Fruit fly (Drosophila melanogaster) whole organism, prepupa: ENCODE data around the gene CG6830.

Source experiments
- CG10631 ChIP-seq: fragments of 200-800 bp; sonication (Bioruptor generic); optimal IDR thresholded peaks from 2 replicates; lab custom pipeline; 2016; ENCODE audit warnings: missing biosample characterization, missing genetic modification characterization
- CG10669 ChIP-seq: fragments of 200-800 bp; sonication (Bioruptor generic); optimal IDR thresholded peaks from 3 replicates; lab custom pipeline; 2018; ENCODE audit warnings: missing biosample characterization, mild to moderate bottlenecking, missing genetic modification characterization, moderate library complexity
- CG11294 ChIP-seq: fragments of 200-800 bp; sonication (Bioruptor generic); IDR thresholded peaks from 2 replicates; pipeline ENCODE4 v1.3.6; 2022; ENCODE audit warnings: missing biosample characterization, missing genetic modification characterization
- CG11762 ChIP-seq: fragments of 200-800 bp; sonication (Bioruptor generic); optimal IDR thresholded peaks from 3 replicates; lab custom pipeline; 2016; ENCODE audit warnings: missing biosample characterization, missing genetic modification characterization; ENCODE audit not compliant: insufficient read depth
- CG11902 ChIP-seq: fragments of 200-800 bp; sonication (Bioruptor generic); optimal IDR thresholded peaks from 3 replicates; lab custom pipeline; 2016; ENCODE audit warnings: missing biosample characterization, missing genetic modification characterization
- CG15336 ChIP-seq: fragments of 200-800 bp; sonication (Bioruptor generic); IDR thresholded peaks from 2 replicates; pipeline ENCODE4 v1.3.6; 2022; ENCODE audit warnings: missing biosample characterization, missing genetic modification characterization
- CG3032 ChIP-seq: fragments of 200-800 bp; optimal IDR thresholded peaks from 2 replicates; lab custom pipeline; 2019; ENCODE audit warnings: missing biosample characterization, mild to moderate bottlenecking, missing genetic modification characterization, moderate library complexity
- CG32006 ChIP-seq: fragments of 200-800 bp; sonication (Bioruptor generic); optimal IDR thresholded peaks from 3 replicates; lab custom pipeline; 2017; ENCODE audit warnings: missing biosample characterization, mild to moderate bottlenecking, missing genetic modification characterization
- CG4318 ChIP-seq: fragments of 200-800 bp; sonication (Bioruptor generic); optimal IDR thresholded peaks from 3 replicates; lab custom pipeline; 2017; ENCODE audit warnings: missing biosample characterization, mild to moderate bottlenecking, missing genetic modification characterization
- CG6276 ChIP-seq: fragments of 200-800 bp; sonication (Bioruptor generic); optimal IDR thresholded peaks from 2 replicates; lab custom pipeline; 2017; ENCODE audit warnings: missing biosample characterization, mild to moderate bottlenecking, missing genetic modification characterization
- CG6808 ChIP-seq: fragments of 200-800 bp; sonication (Bioruptor generic); optimal IDR thresholded peaks from 3 replicates; lab custom pipeline; 2017; ENCODE audit warnings: missing biosample characterization, missing genetic modification characterization, mild to moderate bottlenecking, moderate library complexity, missing genetic modification reagents
- CG8632 ChIP-seq: fragments of 200-800 bp; sonication (Bioruptor generic); optimal IDR thresholded peaks from 3 replicates; lab custom pipeline; 2016; ENCODE audit warnings: missing biosample characterization, missing genetic modification characterization
- CG9139 ChIP-seq: fragments of 200-800 bp; sonication (Bioruptor generic); optimal IDR thresholded peaks from 3 replicates; lab custom pipeline; 2017; ENCODE audit warnings: missing biosample characterization, mild to moderate bottlenecking, missing genetic modification characterization
- Eip75B ChIP-seq: fragments of 200-800 bp; sonication (Bioruptor generic); optimal IDR thresholded peaks from 3 replicates; lab custom pipeline; 2016; ENCODE audit warnings: missing biosample characterization, missing genetic modification characterization
- Eip78C ChIP-seq: fragments of 200-800 bp; sonication (Bioruptor generic); peaks from one replicate; lab custom pipeline; 2016; ENCODE audit warnings: missing biosample characterization, missing genetic modification characterization
- Ets21C ChIP-seq: fragments of 200-800 bp; sonication (Bioruptor generic); optimal IDR thresholded peaks from 3 replicates; lab custom pipeline; 2016; ENCODE audit warnings: missing biosample characterization, missing genetic modification characterization
- Ets96B ChIP-seq: fragments of 200-800 bp; optimal IDR thresholded peaks from 2 replicates; lab custom pipeline; 2019; ENCODE audit warnings: missing biosample characterization, mild to moderate bottlenecking, missing genetic modification characterization, moderate library complexity
- Hr39 ChIP-seq: fragments of 200-800 bp; sonication (Bioruptor generic); optimal IDR thresholded peaks from 2 replicates; lab custom pipeline; 2016; ENCODE audit warnings: missing biosample characterization, missing genetic modification characterization
- Hr4 ChIP-seq: fragments of 200-800 bp; sonication (Bioruptor generic); optimal IDR thresholded peaks from 3 replicates; lab custom pipeline; 2016; ENCODE audit warnings: missing biosample characterization, missing genetic modification characterization
- Lpt ChIP-seq: fragments of 200-800 bp; sonication (Bioruptor generic); optimal IDR thresholded peaks from 3 replicates; lab custom pipeline; 2016; ENCODE audit warnings: missing biosample characterization, missing genetic modification characterization
- Smox ChIP-seq: fragments of 200-800 bp; sonication (Bioruptor generic); optimal IDR thresholded peaks from 3 replicates; lab custom pipeline; 2016; ENCODE audit warnings: missing biosample characterization, missing genetic modification characterization
- Sox14 ChIP-seq: fragments of 200-800 bp; sonication (Bioruptor generic); optimal IDR thresholded peaks from 3 replicates; lab custom pipeline; 2016; ENCODE audit warnings: missing biosample characterization, missing genetic modification characterization
- acj6 ChIP-seq: fragments of 200-800 bp; sonication (Bioruptor generic); optimal IDR thresholded peaks from 3 replicates; lab custom pipeline; 2016; ENCODE audit warnings: missing biosample characterization, missing genetic modification characterization
- cyc ChIP-seq: fragments of 200-800 bp; sonication (Bioruptor generic); optimal IDR thresholded peaks from 3 replicates; lab custom pipeline; 2016; ENCODE audit warnings: missing biosample characterization, missing genetic modification characterization
- dac ChIP-seq: fragments of 200-800 bp; sonication (Bioruptor generic); optimal IDR thresholded peaks from 2 replicates; lab custom pipeline; 2017; ENCODE audit warnings: missing biosample characterization, mild to moderate bottlenecking, missing genetic modification characterization
- fkh ChIP-seq: fragments of 200-800 bp; sonication (Bioruptor generic); optimal IDR thresholded peaks from 3 replicates; lab custom pipeline; 2017; ENCODE audit warnings: missing biosample characterization, mild to moderate bottlenecking, missing genetic modification characterization, moderate library complexity
- topi ChIP-seq: fragments of 200-800 bp; sonication (Bioruptor generic); optimal IDR thresholded peaks from 3 replicates; lab custom pipeline; 2016; ENCODE audit warnings: missing biosample characterization, missing genetic modification characterization
- vri ChIP-seq: fragments of 200-800 bp; sonication (Bioruptor generic); optimal IDR thresholded peaks from 3 replicates; lab custom pipeline; 2016; ENCODE audit warnings: missing biosample characterization, mild to moderate bottlenecking, missing genetic modification characterization

CG6830 gene

dm6 chr3R:11696209-11696608 lies 12.1 kb upstream of the CG6830 start, which contains the start of gene CG14717:
Gene CG14717 (plus strand): TSS chr3R:11696509.
- TF ChIP-seq Ets96B (tag; lab: Kevin White, UChicago) (no peak), cyc (GFP tag; lab: Kevin White, UChicago) (no peak), Lpt (GFP tag; lab: Kevin White, UChicago) (no peak), CG32006 (no peak), CG11294 (GFP tag; lab: Robert Waterston, UW) (no peak), CG4318 (no peak)

dm6 chr3R:11694311-11695305 lies 10.5 kb upstream of the CG6830 start, which contains the start of gene Fer3:
Gene Fer3 (minus strand): TSS chr3R:11694311.
- TF ChIP-seq Eip78C (GFP tag; lab: Kevin White, UChicago) (peak; percentile 77), acj6 (GFP tag; lab: Kevin White, UChicago) (no peak), Eip75B (GFP tag; lab: Kevin White, UChicago) (no peak), vri (GFP tag; lab: Kevin White, UChicago) (no peak), CG11294 (GFP tag; lab: Robert Waterston, UW) (0 out of 2 replicates have a peak, but pooled peaks have one; percentile 5), CG10669 (GFP tag; lab: Kevin White, UChicago) (peak; percentile 75), CG8632 (GFP tag; lab: Kevin White, UChicago) (no peak)

dm6 chr3R:11692504-11692903 lies 8.4 kb upstream of the CG6830 start:
- no peak for TF ChIP-seq CG11294 (GFP tag; lab: Robert Waterston, UW)
- TF ChIP-seq Ets96B (tag; lab: Kevin White, UChicago): no peak
- no peak for TF ChIP-seq CG10631 (GFP tag; lab: Kevin White, UChicago)
- TF ChIP-seq dac: no peak
- TF ChIP-seq topi (GFP tag; lab: Kevin White, UChicago): no peak
- no peak for TF ChIP-seq Eip75B (GFP tag; lab: Kevin White, UChicago)
- TF ChIP-seq Sox14 (GFP tag; lab: Kevin White, UChicago): no peak
- no peak for TF ChIP-seq CG6808 (GFP tag; lab: Kevin White, UChicago)
- TF ChIP-seq CG3032: no peak
- TF ChIP-seq CG10669 (GFP tag; lab: Kevin White, UChicago): no peak
- no peak for TF ChIP-seq Hr39 (GFP tag; lab: Kevin White, UChicago)
- TF ChIP-seq CG15336 (GFP tag; lab: Robert Waterston, UW): no peak
- no peak for TF ChIP-seq CG11762 (GFP tag; lab: Kevin White, UChicago)
- no peak for TF ChIP-seq CG9139
- TF ChIP-seq Eip78C (GFP tag; lab: Kevin White, UChicago): no peak
- TF ChIP-seq Smox: no peak
- TF ChIP-seq, all 60 proteins: peak for 0

- TF ChIP-seq CG11902 (GFP tag; lab: Kevin White, UChicago): no peak
- TF ChIP-seq fkh (GFP tag; lab: Kevin White, UChicago): peak; percentile 10
- no peak for TF ChIP-seq CG6276 (GFP tag; lab: Kevin White, UChicago)
- TF ChIP-seq topi (GFP tag; lab: Kevin White, UChicago): no peak
- TF ChIP-seq Ets21C (GFP tag; lab: Kevin White, UChicago): no peak
Measured at dm6 chr3R:11691747-11692146, 7.6 kb upstream of the CG6830 start, which contains the start of gene CG18765. Gene CG18765 (minus strand): TSS chr3R:11691799.

- TF ChIP-seq vri (GFP tag; lab: Kevin White, UChicago) (peak; percentile 24), Ets96B (tag; lab: Kevin White, UChicago) (no peak), Hr4 (GFP tag; lab: Kevin White, UChicago) (no peak), CG6808 (GFP tag; lab: Kevin White, UChicago) (no peak), Eip78C (GFP tag; lab: Kevin White, UChicago) (peak; percentile 9)
Measured at dm6 chr3R:11690857-11691471, 6.8 kb upstream of the CG6830 start.
